Worm (Caenorhabditis elegans): Measurements from ENCODE around the gene C29A12.6.

ce11 chrV:10834682-10835219 is 12.2 kb upstream of the C29A12.6 start:
- TF ChIP-seq eor-1 (tag; optimal IDR thresholded peaks at IDR 0.05) (no peak), lin-39 (tag; optimal IDR thresholded peaks at IDR 0.05) (no peak), egl-27 (tag; optimal IDR thresholded peaks at IDR 0.05) (no peak), nhr-12 (tag; optimal IDR thresholded peaks at IDR 0.05) (no peak), ztf-4 (tag; optimal IDR thresholded peaks at IDR 0.05) (no peak), ceh-82 (tag; optimal IDR thresholded peaks at IDR 0.05) (no peak), pha-4 (tag; optimal IDR thresholded peaks at IDR 0.05) (no peak)
